Worm (Caenorhabditis elegans): Measurements from ENCODE around the gene dmd-3.

dmd-3 gene

DNA sequence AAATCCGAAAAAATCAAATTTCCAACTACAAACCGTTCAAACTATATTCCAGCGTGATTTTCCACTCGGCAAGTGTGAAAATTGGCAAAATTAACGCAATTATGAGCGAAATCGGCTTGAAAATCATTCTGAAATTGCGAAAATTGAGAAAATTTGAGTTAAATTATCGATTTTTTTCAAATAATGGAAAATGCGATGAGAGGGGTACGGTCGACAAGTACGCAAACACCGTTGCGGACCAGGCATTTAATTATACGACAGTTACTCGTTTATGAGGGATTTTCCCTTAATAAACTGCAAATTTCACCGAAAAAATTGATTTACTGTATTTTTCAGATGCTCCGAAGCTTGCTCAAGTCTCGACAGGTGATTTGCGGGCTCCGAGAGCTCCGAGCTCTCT is 11.1 kb downstream of the dmd-3 start, which contains the start of the genes Y43F8C.7 and mrps-28 (continued):
- TF ChIP-seq nhr-25 (tag; optimal IDR thresholded peaks at IDR 0.05) (no peak), aly-2 (tag; optimal IDR thresholded peaks at IDR 0.05) (no peak), lin-39 (tag; optimal IDR thresholded peaks at IDR 0.05) (peak; percentile 73), pha-4 (tag; optimal IDR thresholded peaks at IDR 0.05) (peak; percentile 52), ZK546.5 (tag; optimal IDR thresholded peaks at IDR 0.05) (no peak), ztf-4 (tag; optimal IDR thresholded peaks at IDR 0.05) (no peak), tbx-2 (tag; optimal IDR thresholded peaks at IDR 0.05) (no peak), fkh-2 (tag; optimal IDR thresholded peaks at IDR 0.05) (no peak), nhr-43 (tag; optimal IDR thresholded peaks at IDR 0.05; ENCODE audit: poor library complexity, severe bottlenecking) (no peak), nhr-12 (tag; optimal IDR thresholded peaks at IDR 0.05) (no peak), nhr-77 (tag; optimal IDR thresholded peaks at IDR 0.05) (no peak), daf-12 (tag; optimal IDR thresholded peaks at IDR 0.05) (no peak), nhr-28 (tag; optimal IDR thresholded peaks at IDR 0.05) (no peak), elt-3 (tag; optimal IDR thresholded peaks at IDR 0.05) (no peak), mml-1 (tag; optimal IDR thresholded peaks at IDR 0.05) (no peak)

DNA sequence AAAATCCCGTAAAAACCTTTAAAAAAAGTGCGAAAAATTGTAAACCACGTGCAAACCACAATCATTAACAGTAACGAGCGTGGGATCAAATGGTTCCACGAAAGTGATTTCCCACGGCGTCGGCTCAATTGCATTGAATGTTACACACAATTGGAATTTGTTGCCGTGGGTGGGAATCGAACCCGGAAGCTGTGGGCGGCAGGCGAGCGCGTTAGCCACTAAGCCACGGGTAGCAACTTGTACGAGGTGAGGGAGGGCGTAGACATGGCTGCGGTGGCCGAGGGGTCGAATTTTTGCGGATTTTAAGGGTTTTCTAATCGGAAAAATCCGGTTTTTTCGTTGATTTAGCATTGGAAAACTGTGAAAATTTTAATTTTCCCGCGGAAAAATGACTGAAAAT is 12.0 kb downstream of the dmd-3 start:
- peak; percentile 69 for TF ChIP-seq ama-1 (optimal IDR thresholded peaks at IDR 0.05)
- TF ChIP-seq elt-3 (tag; optimal IDR thresholded peaks at IDR 0.05), result peak in 1 of 3 experiments; percentile 43
- TF ChIP-seq mdl-1 (tag; optimal IDR thresholded peaks at IDR 0.05), result no peak
- peak; percentile 90 for TF ChIP-seq hmg-11 (tag; optimal IDR thresholded peaks at IDR 0.05)
- TF ChIP-seq lsy-12 (tag; optimal IDR thresholded peaks at IDR 0.05), result peak; percentile 87
- TF ChIP-seq fkh-2 (tag; optimal IDR thresholded peaks at IDR 0.05), result no peak
- TF ChIP-seq ceh-82 (tag; optimal IDR thresholded peaks at IDR 0.05), result peak; percentile 64
- TF ChIP-seq unc-39 (tag; optimal IDR thresholded peaks at IDR 0.05), result no peak
- no peak for TF ChIP-seq elt-1 (tag; optimal IDR thresholded peaks at IDR 0.05)
- no peak for TF ChIP-seq pqm-1 (tag; optimal IDR thresholded peaks at IDR 0.05)
- peak; percentile 53 for TF ChIP-seq skn-1 (tag; optimal IDR thresholded peaks at IDR 0.05)
- TF ChIP-seq eor-1 (tag; optimal IDR thresholded peaks at IDR 0.05), result no peak
- TF ChIP-seq unc-62 (GFP tag; optimal IDR thresholded peaks at IDR 0.05), result no peak
- TF ChIP-seq nhr-12 (tag; optimal IDR thresholded peaks at IDR 0.05), result no peak
- no peak for TF ChIP-seq nhr-237 (tag; optimal IDR thresholded peaks at IDR 0.05)
- peak; percentile 12 for TF ChIP-seq daf-12 (tag; optimal IDR thresholded peaks at IDR 0.05)
- peak; percentile 41 for TF ChIP-seq ztf-4 (tag; optimal IDR thresholded peaks at IDR 0.05)
- peak; percentile 46 for TF ChIP-seq nhr-11 (tag; optimal IDR thresholded peaks at IDR 0.05)
- TF ChIP-seq pha-4 (tag; optimal IDR thresholded peaks at IDR 0.05), result peak; percentile 57
- peak; percentile 71 for TF ChIP-seq nhr-25 (tag; optimal IDR thresholded peaks at IDR 0.05)
- TF ChIP-seq ztf-11 (tag; optimal IDR thresholded peaks at IDR 0.05), result no peak
- no peak for TF ChIP-seq fos-1 (tag; optimal IDR thresholded peaks at IDR 0.05)
- TF ChIP-seq lin-15B (tag; optimal IDR thresholded peaks at IDR 0.05), result peak; percentile 55
- peak; percentile 64 for TF ChIP-seq elt-2 (tag; optimal IDR thresholded peaks at IDR 0.05)
- TF ChIP-seq egl-27 (tag; optimal IDR thresholded peaks at IDR 0.05), result peak; percentile 84
- TF ChIP-seq lin-39 (tag; optimal IDR thresholded peaks at IDR 0.05), result peak; percentile 94
- TF ChIP-seq zag-1 (tag; optimal IDR thresholded peaks at IDR 0.05), result no peak
- no peak for TF ChIP-seq fkh-10 (GFP tag; optimal IDR thresholded peaks at IDR 0.05)
- TF ChIP-seq snpc-4 (tag; optimal IDR thresholded peaks at IDR 0.05), result peak; percentile 50
- peak; percentile 67 for TF ChIP-seq nhr-23 (tag; optimal IDR thresholded peaks at IDR 0.05)
- TF ChIP-seq ZK546.5 (tag; optimal IDR thresholded peaks at IDR 0.05), result no peak
- no peak for TF ChIP-seq aly-2 (tag; optimal IDR thresholded peaks at IDR 0.05)
- peak; percentile 82 for TF ChIP-seq tbx-2 (tag; optimal IDR thresholded peaks at IDR 0.05)
- no peak for TF ChIP-seq nhr-67 (tag; optimal IDR thresholded peaks at IDR 0.05)
- peak; percentile 81 for TF ChIP-seq nfya-1 (tag; optimal IDR thresholded peaks at IDR 0.05; ENCODE audit: insufficient read depth)
- no peak for TF ChIP-seq sea-2 (GFP tag; optimal IDR thresholded peaks at IDR 0.05)
- TF ChIP-seq R02D3.7 (tag; optimal IDR thresholded peaks at IDR 0.05), result peak; percentile 30
- no peak for TF ChIP-seq nhr-28 (tag; optimal IDR thresholded peaks at IDR 0.05)
- TF ChIP-seq ceh-16 (tag; optimal IDR thresholded peaks at IDR 0.05), result no peak
- TF ChIP-seq nhr-77 (tag; optimal IDR thresholded peaks at IDR 0.05), result peak; percentile 45
- TF ChIP-seq jun-1 (tag; optimal IDR thresholded peaks at IDR 0.05), result peak; percentile 79
- TF ChIP-seq nhr-76 (tag; optimal IDR thresholded peaks at IDR 0.05), result no peak
- peak; percentile 59 for TF ChIP-seq ceh-28 (tag; optimal IDR thresholded peaks at IDR 0.05)
- peak; percentile 90 for TF ChIP-seq nhr-43 (tag; optimal IDR thresholded peaks at IDR 0.05; ENCODE audit: poor library complexity, severe bottlenecking)
- no peak for TF ChIP-seq mml-1 (tag; optimal IDR thresholded peaks at IDR 0.05)
- peak; percentile 67 for TF ChIP-seq egl-5 (tag; optimal IDR thresholded peaks at IDR 0.05)
- TF ChIP-seq ceh-9 (tag; optimal IDR thresholded peaks at IDR 0.05), result no peak
